Worm (Caenorhabditis elegans): ENCODE results near the gene C16H3.3.
"Not testable (repeated sequence)": the region's sequence is repeated elsewhere in the genome, so short reads cannot be mapped to it uniquely, and the experiment has no call there.

C16H3.3 gene

ce11 chrX:17627382-17627781 is 17.5 kb upstream of the C16H3.3 start:
- no peak for TF ChIP-seq dao-5 (tag; optimal IDR thresholded peaks at IDR 0.05)
- no peak for TF ChIP-seq W03F9.2 (tag; optimal IDR thresholded peaks at IDR 0.05)
- TF ChIP-seq him-1 (tag; optimal IDR thresholded peaks at IDR 0.05): no peak

DNA sequence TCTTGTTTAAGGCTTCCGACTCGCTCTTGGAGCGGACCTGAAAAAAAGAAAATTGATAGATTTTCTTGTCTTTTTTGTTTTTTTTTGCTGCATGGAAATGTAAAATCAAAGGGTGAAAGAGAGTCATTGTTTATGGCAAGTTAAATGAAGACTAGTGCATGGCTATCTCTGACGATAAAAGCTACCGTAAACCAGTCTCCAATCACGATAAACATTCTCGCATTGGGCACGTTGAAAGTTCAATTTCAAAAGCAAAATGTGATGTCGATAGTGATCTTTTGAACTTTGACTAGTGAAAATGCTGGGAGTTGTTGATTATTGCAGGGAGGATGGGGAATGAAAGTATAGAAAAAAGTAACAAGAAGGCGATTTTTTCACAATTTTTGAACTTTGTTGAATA is 16.8 kb upstream of the C16H3.3 start:
- TF ChIP-seq him-1 (tag; optimal IDR thresholded peaks at IDR 0.05) (no peak), W03F9.2 (tag; optimal IDR thresholded peaks at IDR 0.05) (no peak), dao-5 (tag; optimal IDR thresholded peaks at IDR 0.05) (no peak)

DNA sequence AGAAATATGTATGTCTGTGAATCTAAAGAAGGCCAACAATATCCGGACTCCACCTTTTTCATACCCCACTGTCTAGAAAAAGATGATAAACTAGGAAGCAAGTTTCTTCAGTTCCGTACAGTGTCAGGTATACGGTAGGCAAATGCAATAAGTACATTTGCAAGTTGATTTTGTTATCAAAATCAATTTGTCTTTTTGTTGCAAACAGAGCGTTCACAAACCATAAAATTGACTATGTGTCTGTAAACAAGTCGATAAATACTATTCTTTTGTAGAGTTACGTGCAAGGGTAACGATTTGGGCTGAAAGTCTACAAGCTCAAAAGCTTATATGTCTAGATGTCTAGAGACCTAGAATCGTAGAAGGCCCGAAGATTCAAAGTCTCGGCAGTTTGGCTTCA is 15.9 kb upstream of the C16H3.3 start:
- no peak for TF ChIP-seq dao-5 (tag; optimal IDR thresholded peaks at IDR 0.05)
- TF ChIP-seq him-1 (tag; optimal IDR thresholded peaks at IDR 0.05): no peak
- no peak for TF ChIP-seq W03F9.2 (tag; optimal IDR thresholded peaks at IDR 0.05)

DNA sequence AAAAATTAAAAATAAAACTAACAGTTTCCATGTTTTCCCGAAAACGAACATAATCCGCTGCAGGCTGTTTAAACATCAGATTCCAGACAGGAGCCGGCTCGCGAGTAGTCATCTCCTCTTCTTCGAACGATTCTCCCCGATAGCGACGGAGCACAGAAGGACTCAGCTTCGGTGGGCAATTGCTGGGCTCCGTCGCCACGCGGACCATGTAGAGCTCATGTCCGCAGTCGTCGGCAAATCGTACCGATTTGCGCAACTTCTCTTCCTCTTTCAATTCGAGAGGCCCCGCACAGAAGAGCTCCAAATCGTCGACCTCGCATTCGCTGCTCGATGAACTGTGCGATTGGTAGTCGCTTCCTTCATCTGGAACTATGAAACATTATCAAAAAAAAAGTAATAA is 15.4 kb upstream of the C16H3.3 start:
- TF ChIP-seq him-1 (tag; optimal IDR thresholded peaks at IDR 0.05) (no peak), W03F9.2 (tag; optimal IDR thresholded peaks at IDR 0.05) (no peak), dao-5 (tag; optimal IDR thresholded peaks at IDR 0.05) (no peak)

DNA sequence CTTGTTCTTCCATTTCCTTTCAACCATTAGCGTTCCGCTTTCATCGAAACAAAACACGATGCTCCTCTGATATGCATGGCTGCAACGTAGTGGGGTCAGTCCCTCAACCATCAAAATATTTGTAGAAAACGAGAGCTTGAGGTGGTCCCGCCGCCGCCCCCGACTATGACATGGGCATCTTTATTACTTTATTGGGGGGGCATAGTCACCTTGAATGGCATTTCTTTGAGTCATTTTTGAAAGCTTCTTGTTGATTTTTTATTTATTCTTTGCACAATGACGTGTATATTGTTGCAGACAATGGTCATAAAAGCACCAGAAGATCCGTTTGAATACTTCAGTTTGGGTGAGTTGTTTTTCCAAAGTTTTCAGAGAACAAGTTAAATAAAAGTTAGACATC is 4.4 kb upstream of the C16H3.3 start, which contains the start of gene ncs-7:
Gene ncs-7, plus strand, starts transcription at position 301 of the 400 bp plus-strand sequence.
- TF ChIP-seq him-1 (tag; optimal IDR thresholded peaks at IDR 0.05): no peak

ce11 chrX:17613024-17613423 is 3.2 kb upstream of the C16H3.3 start:
- TF ChIP-seq W03F9.2 (tag; optimal IDR thresholded peaks at IDR 0.05) (no peak), him-1 (tag; optimal IDR thresholded peaks at IDR 0.05) (no peak), dao-5 (tag; optimal IDR thresholded peaks at IDR 0.05) (no peak)

- TF ChIP-seq dao-5 (tag; optimal IDR thresholded peaks at IDR 0.05) (peak; percentile 32), W03F9.2 (tag; optimal IDR thresholded peaks at IDR 0.05) (no peak)
Observed at ce11 chrX:17611180-17611579, 1.3 kb upstream of the C16H3.3 start.

- peak; percentile 5 for TF ChIP-seq W03F9.2 (tag; optimal IDR thresholded peaks at IDR 0.05)
- TF ChIP-seq him-1 (tag; optimal IDR thresholded peaks at IDR 0.05): peak; percentile 13
- no peak for TF ChIP-seq dao-5 (tag; optimal IDR thresholded peaks at IDR 0.05)
Observed at ce11 chrX:17610406-17610981, 646 bp upstream of the C16H3.3 start.

DNA sequence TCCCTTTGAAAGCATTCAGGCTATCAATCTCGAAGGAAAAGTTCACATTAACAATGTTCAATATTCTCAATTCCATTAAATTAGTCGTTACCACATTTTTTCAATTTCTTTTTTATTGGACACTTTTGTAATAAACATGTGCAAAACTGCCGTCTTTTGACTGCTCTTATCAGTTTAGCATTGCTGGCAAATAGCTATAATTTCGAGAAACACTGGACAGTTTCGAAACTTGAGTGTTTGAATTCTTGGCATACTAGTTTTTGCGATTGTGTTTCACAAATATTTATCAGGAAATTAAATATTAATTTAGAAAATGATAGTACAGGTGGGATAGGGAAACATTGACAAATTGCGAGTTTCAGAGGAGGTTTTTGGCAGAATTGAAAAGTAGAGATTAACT is 8.5 kb downstream of the C16H3.3 start:
- TF ChIP-seq W03F9.2 (tag; optimal IDR thresholded peaks at IDR 0.05): no peak
- TF ChIP-seq dao-5 (tag; optimal IDR thresholded peaks at IDR 0.05): no peak
- TF ChIP-seq him-1 (tag; optimal IDR thresholded peaks at IDR 0.05): no peak

- no peak for TF ChIP-seq him-1 (tag; optimal IDR thresholded peaks at IDR 0.05)
- no peak for TF ChIP-seq W03F9.2 (tag; optimal IDR thresholded peaks at IDR 0.05)
- no peak for TF ChIP-seq dao-5 (tag; optimal IDR thresholded peaks at IDR 0.05)
Observed at ce11 chrX:17600139-17600538, 9.7 kb downstream of the C16H3.3 start, which contains the start of gene lec-9. lec-9 (plus strand) TSS chrX:17600487.

ce11 chrX:17598712-17599111 is 11.1 kb downstream of the C16H3.3 start:
- no peak for TF ChIP-seq dao-5 (tag; optimal IDR thresholded peaks at IDR 0.05)
- TF ChIP-seq W03F9.2 (tag; optimal IDR thresholded peaks at IDR 0.05): no peak
- TF ChIP-seq him-1 (tag; optimal IDR thresholded peaks at IDR 0.05): no peak

- no peak for TF ChIP-seq him-1 (tag; optimal IDR thresholded peaks at IDR 0.05)
- TF ChIP-seq dao-5 (tag; optimal IDR thresholded peaks at IDR 0.05): no peak
- TF ChIP-seq W03F9.2 (tag; optimal IDR thresholded peaks at IDR 0.05): no peak
Observed at ce11 chrX:17579779-17580178, 30.1 kb downstream of the C16H3.3 start, which contains the start of gene frpr-7. frpr-7 (minus strand) TSS chrX:17579879.

DNA sequence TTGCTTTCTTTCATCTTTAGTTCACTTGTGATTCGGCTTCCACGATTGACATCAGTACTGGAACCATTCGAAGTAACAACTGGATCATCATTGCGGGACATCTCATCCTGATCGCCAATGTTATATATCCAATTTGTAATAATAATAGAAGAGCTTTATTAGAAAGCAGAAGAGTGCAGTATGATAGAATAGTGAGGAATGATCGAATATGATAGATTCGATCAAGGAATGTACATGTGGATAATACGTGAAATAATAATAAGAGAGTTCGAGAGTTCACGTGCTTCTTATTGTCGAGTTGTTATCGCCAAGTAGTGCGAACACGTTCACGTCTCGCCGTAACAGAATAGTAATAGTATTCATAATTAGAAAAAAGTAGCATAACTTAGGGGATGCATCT is 30.8 kb downstream of the C16H3.3 start, which contains the start of gene F39B3.3:
Gene F39B3.3, minus strand, starts transcription at position 101 of the 400 bp plus-strand sequence.
- TF ChIP-seq dao-5, W03F9.2, him-1 (tag; optimal IDR thresholded peaks at IDR 0.05): not testable (repeated sequence)

DNA sequence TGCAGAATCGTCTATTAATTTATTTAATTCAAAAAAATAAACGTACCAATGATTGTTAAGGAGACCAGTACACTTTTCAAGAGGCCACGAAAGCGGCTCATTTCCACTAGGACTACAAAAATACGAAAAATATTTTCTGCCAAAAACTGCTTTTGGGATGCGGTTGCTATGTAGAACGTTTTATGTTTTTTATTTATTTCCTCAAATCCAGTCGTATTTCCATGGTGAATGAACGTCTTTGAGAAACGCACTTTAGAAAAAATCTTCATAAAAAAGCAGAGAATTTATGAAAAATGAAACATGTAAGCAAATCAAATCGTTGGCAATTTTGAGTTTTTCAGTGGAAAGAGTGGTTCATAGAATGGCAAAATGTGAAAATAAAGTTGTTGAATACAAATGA is 42.5 kb downstream of the C16H3.3 start, which contains the start of gene F39B3.7:
Gene F39B3.7, minus strand, starts transcription at position 101 of the 400 bp plus-strand sequence.
- TF ChIP-seq dao-5 (tag; optimal IDR thresholded peaks at IDR 0.05): no peak
- no peak for TF ChIP-seq W03F9.2 (tag; optimal IDR thresholded peaks at IDR 0.05)
- no peak for TF ChIP-seq him-1 (tag; optimal IDR thresholded peaks at IDR 0.05)

DNA sequence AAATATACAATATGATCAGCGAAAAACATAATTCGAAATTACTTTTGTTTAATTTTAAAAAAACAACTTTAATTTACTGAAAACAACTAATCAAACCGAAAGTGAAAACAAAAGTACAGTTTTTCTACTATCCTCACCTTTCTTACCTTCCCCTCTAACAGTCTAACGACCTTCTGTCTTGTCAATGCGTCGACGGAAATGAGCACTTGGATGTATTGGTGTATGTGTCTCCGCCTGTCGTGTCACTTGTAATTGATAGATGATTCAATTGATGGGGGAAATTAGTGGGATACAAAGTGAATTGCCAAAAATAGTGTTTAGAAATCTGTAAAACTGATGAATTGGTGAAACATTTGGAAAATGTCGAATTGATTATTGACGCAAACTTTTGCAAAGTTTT is 46.4 kb downstream of the C16H3.3 start, which contains the start of gene F31A3.5:
Gene F31A3.5, minus strand, starts transcription at position 200 of the 400 bp plus-strand sequence.
- TF ChIP-seq him-1 (tag; optimal IDR thresholded peaks at IDR 0.05) (no peak), W03F9.2 (tag; optimal IDR thresholded peaks at IDR 0.05) (no peak), dao-5 (tag; optimal IDR thresholded peaks at IDR 0.05) (no peak)
